Worm (Caenorhabditis elegans) whole organism, young adult: ENCODE measurements around the gene bkip-1.

Source experiments
- F23B12.7 ChIP-seq: sonication (generic microtip); optimal IDR thresholded peaks from 2 replicates; lab custom pipeline; 2017; ENCODE audit warnings: missing genetic modification characterization, mild to moderate bottlenecking, missing compliant biosample characterization, antibody characterized with exemption, moderate library complexity; ENCODE audit not compliant: insufficient read depth
- F49E8.2 ChIP-seq: sonication (generic microtip); optimal IDR thresholded peaks from 3 replicates; lab custom pipeline; 2017; ENCODE audit warnings: missing genetic modification characterization, mild to moderate bottlenecking, missing compliant biosample characterization, antibody characterized with exemption, moderate library complexity; ENCODE audit not compliant: insufficient read depth
- K12H6.12 ChIP-seq: fragments of 200-800 bp; sonication (Bioruptor generic); optimal IDR thresholded peaks from 2 replicates; lab custom pipeline; 2018; ENCODE audit warnings: mild to moderate bottlenecking, missing genetic modification characterization, missing compliant biosample characterization
- Y56A3A.18 ChIP-seq: fragments of 200-800 bp; sonication (Bioruptor generic); IDR thresholded peaks from 2 replicates; pipeline ENCODE4 v1.3.6; 2022; ENCODE audit warnings: missing genetic modification reagents, missing genetic modification characterization, missing compliant biosample characterization
- Y67H2A.10 ChIP-seq: fragments of 200-800 bp; sonication (Bioruptor generic); conservative IDR thresholded peaks from 2 replicates; pipeline ENCODE4 v1.3.6; 2022; ENCODE audit warnings: missing genetic modification reagents, missing genetic modification characterization, missing compliant biosample characterization
- attf-3 ChIP-seq: fragments of 200-800 bp; sonication (Bioruptor generic); conservative IDR thresholded peaks from 2 replicates; pipeline ENCODE4 v1.3.6; 2022; ENCODE audit warnings: missing genetic modification reagents, missing genetic modification characterization, missing compliant biosample characterization
- bed-1 ChIP-seq: fragments of 200-800 bp; sonication (Bioruptor generic); IDR thresholded peaks from 2 replicates; pipeline ENCODE4 v1.3.6; 2022; ENCODE audit warnings: missing genetic modification reagents, missing genetic modification characterization, missing compliant biosample characterization
- ceh-91 ChIP-seq: fragments of 200-800 bp; sonication (Bioruptor generic); IDR thresholded peaks from 2 replicates; pipeline ENCODE4 v1.3.6; 2022; ENCODE audit warnings: missing genetic modification reagents, missing genetic modification characterization, missing compliant biosample characterization
- him-1 ChIP-seq: sonication (generic microtip); optimal IDR thresholded peaks from 2 replicates; lab custom pipeline; 2016; ENCODE audit warnings: missing genotype, missing genetic modification reagents, missing genetic modification characterization, missing compliant biosample characterization
- nhr-27 ChIP-seq: fragments of 200-800 bp; sonication (Bioruptor generic); optimal IDR thresholded peaks from 2 replicates; lab custom pipeline; 2018; ENCODE audit warnings: mild to moderate bottlenecking, missing genetic modification characterization, moderate library complexity, missing compliant biosample characterization
- pha-4 ChIP-seq: fragments of 150-350 bp; sonication (generic microtip); optimal IDR thresholded peaks from 2 replicates; lab custom pipeline; 2014; ENCODE audit warnings: missing biosample characterization, missing genetic modification reagents, missing genetic modification characterization
- snpc-1.1 ChIP-seq: sonication (generic microtip); optimal IDR thresholded peaks from 2 replicates; lab custom pipeline; 2017; ENCODE audit warnings: missing genetic modification characterization, mild to moderate bottlenecking, missing compliant biosample characterization, antibody characterized with exemption, moderate library complexity, missing genotype, missing genetic modification reagents; ENCODE audit not compliant: insufficient read depth
- xnd-1 ChIP-seq: sonication (generic microtip); optimal IDR thresholded peaks from 2 replicates; lab custom pipeline; 2016; ENCODE audit warnings: missing genotype, missing genetic modification reagents, missing genetic modification characterization, missing compliant biosample characterization

- no peak for TF ChIP-seq F23B12.7 (tag; lab: Kevin White, UChicago)
- TF ChIP-seq F49E8.2 (tag; lab: Kevin White, UChicago), result no peak
- TF ChIP-seq snpc-1.1 (tag; lab: Kevin White, UChicago), result no peak
- no peak for TF ChIP-seq pha-4
- TF ChIP-seq Y56A3A.18, result no peak
- TF ChIP-seq bed-1 (GFP tag; lab: Robert Waterston, UW), result no peak
- TF ChIP-seq ceh-91 (GFP tag; lab: Robert Waterston, UW), result no peak
- no peak for TF ChIP-seq K12H6.12 (tag; lab: Kevin White, UChicago)
- no peak for TF ChIP-seq attf-3
- TF ChIP-seq nhr-27 (tag; lab: Kevin White, UChicago), result no peak
- no peak for TF ChIP-seq xnd-1 (tag; lab: Kevin White, UChicago)
- TF ChIP-seq Y67H2A.10 (GFP tag; lab: Robert Waterston, UW), result no peak
- no peak for TF ChIP-seq him-1
Observed at ce11 chrII:14068607-14069006, 32.5 kb upstream of the bkip-1 start, which contains the start of gene xrn-1.
